Fruit fly (Drosophila melanogaster): ENCODE results near the gene Qtzl.

The Qtzl gene

DNA sequence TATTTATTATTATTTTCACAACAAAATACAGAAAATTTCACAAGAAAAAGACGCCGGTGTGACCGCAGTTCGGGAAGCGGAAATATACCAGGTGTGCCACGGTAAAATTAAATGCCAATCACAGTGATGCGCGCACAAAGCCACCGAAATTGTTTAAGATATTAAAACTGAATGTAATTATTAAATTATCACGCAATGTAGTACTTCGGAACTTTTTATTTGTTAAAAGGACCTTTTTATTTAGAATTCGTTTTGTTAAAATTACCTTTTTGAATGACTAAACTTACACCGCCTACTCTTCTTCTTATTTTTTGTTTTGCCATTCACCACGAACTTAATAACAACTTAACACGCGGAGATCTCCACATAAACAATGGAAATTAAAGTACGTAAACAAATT lies 7.6 kb upstream of the Qtzl start, which contains the start of the genes CG6686 and CG34163 (continued):
- TF ChIP-seq CG4820 (GFP tag; optimal IDR thresholded peaks at IDR 0.05) (peak; percentile 42), CG15514 (GFP tag; optimal IDR thresholded peaks at IDR 0.05) (peak; percentile 49), CG6254 (GFP tag; optimal IDR thresholded peaks at IDR 0.05) (peak; percentile 19), CG9437 (GFP tag; optimal IDR thresholded peaks at IDR 0.05) (peak; percentile 61), CG18619 (GFP tag; optimal IDR thresholded peaks at IDR 0.05) (no peak), CG3281 (GFP tag; optimal IDR thresholded peaks at IDR 0.05) (peak; percentile 35), Hmx (GFP tag; optimal IDR thresholded peaks at IDR 0.05) (peak; percentile 29), CG14667 (GFP tag; IDR thresholded peaks at IDR 0.05) (peak; percentile 20; the same call in 1 of the 2 replicates), Abd-B (GFP tag; optimal IDR thresholded peaks at IDR 0.05) (peak; percentile 46), CG10543 (GFP tag; optimal IDR thresholded peaks at IDR 0.05) (peak; percentile 1), Sin3A (optimal IDR thresholded peaks at IDR 0.05) (peak; percentile 59), tup (GFP tag; optimal IDR thresholded peaks at IDR 0.05) (no peak), Hmr (GFP tag; optimal IDR thresholded peaks at IDR 0.05) (peak; percentile 61), ken (GFP tag; IDR thresholded peaks at IDR 0.05) (no peak; the same call in 2 of the 3 replicates), Oaz (GFP tag; IDR thresholded peaks at IDR 0.05) (no peak), gem (tag; optimal IDR thresholded peaks at IDR 0.05) (no peak), CG3838 (GFP tag; optimal IDR thresholded peaks at IDR 0.05) (peak; percentile 7), CG6654 (GFP tag; optimal IDR thresholded peaks at IDR 0.05) (no peak), inv (GFP tag; IDR thresholded peaks at IDR 0.05; ENCODE audit: partially characterized antibody) (no peak), fd96Cb (tag; optimal IDR thresholded peaks at IDR 0.05) (no peak), Asciz (GFP tag; optimal IDR thresholded peaks at IDR 0.05) (no peak), stc (GFP tag; IDR thresholded peaks at IDR 0.05) (0 out of 2 replicates have a peak, but pooled peaks have one; percentile 18), CG2678 (tag; optimal IDR thresholded peaks at IDR 0.05) (no peak), YL-1 (GFP tag; optimal IDR thresholded peaks at IDR 0.05) (peak; percentile 94), prd (optimal IDR thresholded peaks at IDR 0.05) (no peak), prd (GFP tag; IDR thresholded peaks at IDR 0.05) (peak; percentile 46; the same call in 1 of the 3 replicates), CG3995 (GFP tag; optimal IDR thresholded peaks at IDR 0.05) (peak; percentile 31), Stat92E (GFP tag; optimal IDR thresholded peaks at IDR 0.05) (peak in 1 of 3 experiments; percentile 38), CG30431 (GFP tag; optimal IDR thresholded peaks at IDR 0.05) (no peak), CG34422 (GFP tag; IDR thresholded peaks at IDR 0.05) (peak; percentile 62; the same call in 2 of the 3 replicates), CG17802 (tag; optimal IDR thresholded peaks at IDR 0.05) (no peak), CG18764 (GFP tag; optimal IDR thresholded peaks at IDR 0.05) (peak; percentile 14), slbo (GFP tag; IDR thresholded peaks at IDR 0.05) (peak; percentile 66; the same call in 1 of the 2 replicates), caup (GFP tag; optimal IDR thresholded peaks at IDR 0.05; ENCODE audit: severe bottlenecking) (peak; percentile 8), Mad (GFP tag; optimal IDR thresholded peaks at IDR 0.05) (peak; percentile 43), ara (GFP tag; IDR thresholded peaks at IDR 0.05) (peak; percentile 34; the same call in 1 of the 2 replicates), dmrt11E (tag; optimal IDR thresholded peaks at IDR 0.05) (peak; percentile 35), CG9609 (GFP tag; optimal IDR thresholded peaks at IDR 0.05) (peak; percentile 50), ssp (GFP tag; IDR thresholded peaks at IDR 0.05) (no peak), insv (GFP tag; optimal IDR thresholded peaks at IDR 0.05) (peak in 1 of 2 experiments; percentile 3), Opbp (GFP tag; IDR thresholded peaks at IDR 0.05; ENCODE audit: partially characterized antibody) (no peak), Ets97D (GFP tag; optimal IDR thresholded peaks at IDR 0.05) (peak; percentile 71), D (optimal IDR thresholded peaks at IDR 0.05) (no peak), D (GFP tag; optimal IDR thresholded peaks at IDR 0.05) (no peak), klu (GFP tag; IDR thresholded peaks at IDR 0.05) (no peak), Hsf (GFP tag; optimal IDR thresholded peaks at IDR 0.05) (peak; percentile 64), tx (GFP tag; optimal IDR thresholded peaks at IDR 0.05) (peak; percentile 31), Ada2b (GFP tag; IDR thresholded peaks at IDR 0.05) (peak; percentile 26; the same call in 1 of the 2 replicates), CG11696 (GFP tag; IDR thresholded peaks at IDR 0.05) (no peak), jigr1 (GFP tag; IDR thresholded peaks at IDR 0.05) (no peak), Hr3 (GFP tag; optimal IDR thresholded peaks at IDR 0.05) (peak; percentile 55)

Measured in whole organism, embryonic.